Worm (Caenorhabditis elegans) whole organism, L2 larva: ENCODE measurements around the gene clec-172.

Source experiments
- C34F6.9 ChIP-seq: fragments of 150-350 bp; optimal IDR thresholded peaks from 2 replicates; lab custom pipeline; 2014; ENCODE audit warnings: missing biosample characterization, missing genetic modification characterization
- F13H6.1 ChIP-seq: sonication (generic microtip); optimal IDR thresholded peaks from 2 replicates; lab custom pipeline; 2016; ENCODE audit warnings: missing genetic modification characterization, missing compliant biosample characterization
- R02D3.7 ChIP-seq: fragments of 150-350 bp; optimal IDR thresholded peaks from 2 replicates; lab custom pipeline; 2014; ENCODE audit warnings: missing biosample characterization, missing genetic modification characterization
- ZK546.5 ChIP-seq: sonication (generic microtip); optimal IDR thresholded peaks from 2 replicates; lab custom pipeline; 2017; ENCODE audit warnings: missing biosample characterization, missing genetic modification characterization
- alr-1 ChIP-seq: fragments of 150-350 bp; optimal IDR thresholded peaks from 2 replicates; lab custom pipeline; 2014; ENCODE audit warnings: missing biosample characterization, missing genetic modification characterization
- aly-2 ChIP-seq: fragments of 150-350 bp; optimal IDR thresholded peaks from 2 replicates; lab custom pipeline; 2014; ENCODE audit warnings: missing biosample characterization, missing genetic modification characterization
- blmp-1 ChIP-seq: sonication (generic microtip); optimal IDR thresholded peaks from 2 replicates; lab custom pipeline; 2017; ENCODE audit warnings: missing genetic modification characterization, mild to moderate bottlenecking, missing compliant biosample characterization, antibody characterized with exemption, moderate library complexity; ENCODE audit not compliant: insufficient read depth
- ceh-82 ChIP-seq: fragments of 150-350 bp; optimal IDR thresholded peaks from 2 replicates; lab custom pipeline; 2014; ENCODE audit warnings: missing biosample characterization, missing genetic modification characterization
- crh-2 ChIP-seq: sonication (generic microtip); optimal IDR thresholded peaks from 2 replicates; lab custom pipeline; 2017; ENCODE audit warnings: missing biosample characterization, missing genetic modification characterization
- egl-27 ChIP-seq: sonication (generic microtip); optimal IDR thresholded peaks from 3 replicates; lab custom pipeline; 2017; ENCODE audit warnings: missing biosample characterization, missing genetic modification reagents, missing genetic modification characterization
- elt-1 ChIP-seq: fragments of 150-350 bp; optimal IDR thresholded peaks from 2 replicates; lab custom pipeline; 2014; ENCODE audit warnings: missing biosample characterization, missing genetic modification characterization
- elt-3 ChIP-seq: sonication (generic microtip); optimal IDR thresholded peaks from 2 replicates; lab custom pipeline; 2017; ENCODE audit warnings: missing biosample characterization, missing genetic modification characterization
- fos-1 ChIP-seq: fragments of 150-350 bp; optimal IDR thresholded peaks from 2 replicates; lab custom pipeline; 2014; ENCODE audit warnings: missing biosample characterization, missing genetic modification characterization
- gmeb-1 ChIP-seq: fragments of 150-350 bp; optimal IDR thresholded peaks from 2 replicates; lab custom pipeline; 2014; ENCODE audit warnings: missing biosample characterization, missing genetic modification characterization
- lin-11 ChIP-seq: fragments of 150-350 bp; sonication (generic microtip); optimal IDR thresholded peaks from 2 replicates; lab custom pipeline; 2014; ENCODE audit warnings: missing biosample characterization, missing genetic modification characterization, inconsistent platforms, mixed read lengths
- lin-39 ChIP-seq: fragments of 150-350 bp; optimal IDR thresholded peaks from 2 replicates; lab custom pipeline; 2014; ENCODE audit warnings: missing biosample characterization, missing genetic modification reagents, missing genetic modification characterization
- lsy-2 ChIP-seq, 2 experiments: fragments of 150-350 bp in 1 of 2; sonication (generic microtip) in 1 of 2; optimal IDR thresholded peaks; 2 replicates each; lab custom pipeline; 2014 to 2017; ENCODE audit warnings: missing biosample characterization in 2 of 2, missing genetic modification characterization in 2 of 2
- mab-5 ChIP-seq: fragments of 150-350 bp; optimal IDR thresholded peaks from 2 replicates; lab custom pipeline; 2014; ENCODE audit warnings: missing biosample characterization, missing genetic modification characterization
- mbf-1 ChIP-seq: sonication (generic microtip); optimal IDR thresholded peaks from 2 replicates; lab custom pipeline; 2017; ENCODE audit warnings: missing biosample characterization, missing genetic modification characterization
- nhr-10 ChIP-seq: sonication (generic microtip); optimal IDR thresholded peaks from 2 replicates; lab custom pipeline; 2017; ENCODE audit warnings: missing biosample characterization, missing genetic modification characterization
- nhr-11 ChIP-seq: fragments of 150-350 bp; optimal IDR thresholded peaks from 2 replicates; lab custom pipeline; 2014; ENCODE audit warnings: missing biosample characterization, missing genetic modification characterization
- nhr-129 ChIP-seq: fragments of 150-350 bp; optimal IDR thresholded peaks from 2 replicates; lab custom pipeline; 2014; ENCODE audit warnings: missing biosample characterization, missing genetic modification characterization
- nhr-21 ChIP-seq: fragments of 150-350 bp; optimal IDR thresholded peaks from 2 replicates; lab custom pipeline; 2014; ENCODE audit warnings: missing biosample characterization, missing genetic modification characterization
- nhr-23 ChIP-seq: fragments of 150-350 bp; optimal IDR thresholded peaks from 2 replicates; lab custom pipeline; 2014; ENCODE audit warnings: missing biosample characterization, missing genetic modification reagents, missing genetic modification characterization
- nhr-77 ChIP-seq: fragments of 150-350 bp; optimal IDR thresholded peaks from 2 replicates; lab custom pipeline; 2014; ENCODE audit warnings: missing biosample characterization, missing genetic modification characterization
- peb-1 ChIP-seq: fragments of 150-350 bp; optimal IDR thresholded peaks from 2 replicates; lab custom pipeline; 2014; ENCODE audit warnings: missing biosample characterization, missing genetic modification characterization
- sem-4 ChIP-seq: fragments of 150-350 bp; optimal IDR thresholded peaks from 2 replicates; lab custom pipeline; 2014; ENCODE audit warnings: missing biosample characterization, missing genetic modification reagents, missing genetic modification characterization
- skn-1 ChIP-seq: sonication (generic microtip); optimal IDR thresholded peaks from 2 replicates; lab custom pipeline; 2017; ENCODE audit warnings: missing biosample characterization, missing genetic modification characterization
- sma-3 ChIP-seq: sonication (generic microtip); optimal IDR thresholded peaks from 2 replicates; lab custom pipeline; 2016; ENCODE audit warnings: missing genetic modification reagents, missing genetic modification characterization, missing compliant biosample characterization
- sma-9 ChIP-seq, 2 experiments: fragments of 150-350 bp in 1 of 2; sonication (generic microtip) in 1 of 2; optimal IDR thresholded peaks; 2 replicates each; lab custom pipeline; 2014 to 2016; ENCODE audit warnings: missing genetic modification characterization in 2 of 2, mild to moderate bottlenecking in 1 of 2, missing biosample characterization in 1 of 2, missing compliant biosample characterization in 1 of 2, missing genetic modification reagents in 1 of 2, moderate library complexity in 1 of 2
- snpc-4 ChIP-seq: fragments of 150-350 bp; optimal IDR thresholded peaks from 2 replicates; lab custom pipeline; 2014; ENCODE audit warnings: missing biosample characterization, missing genetic modification characterization
- unc-39 ChIP-seq: fragments of 150-350 bp; optimal IDR thresholded peaks from 2 replicates; lab custom pipeline; 2014; ENCODE audit warnings: missing biosample characterization, missing genetic modification characterization
- unc-55 ChIP-seq: fragments of 150-350 bp; sonication (generic microtip); optimal IDR thresholded peaks from 3 replicates; lab custom pipeline; 2014; ENCODE audit warnings: missing biosample characterization, missing genetic modification reagents, missing genetic modification characterization
- unc-62 ChIP-seq: fragments of 150-350 bp; optimal IDR thresholded peaks from 2 replicates; lab custom pipeline; 2014; ENCODE audit warnings: missing biosample characterization, missing genetic modification reagents, missing genetic modification characterization
- ztf-1 ChIP-seq: fragments of 200-800 bp; sonication (Bioruptor generic); conservative IDR thresholded peaks from 2 replicates; pipeline ENCODE4 v1.3.6; 2022; ENCODE audit warnings: missing genetic modification characterization, missing compliant biosample characterization
- ztf-11 ChIP-seq: sonication (generic microtip); optimal IDR thresholded peaks from 2 replicates; lab custom pipeline; 2017; ENCODE audit warnings: missing biosample characterization, missing genetic modification characterization
- ztf-4 ChIP-seq: fragments of 150-350 bp; optimal IDR thresholded peaks from 2 replicates; lab custom pipeline; 2014; ENCODE audit warnings: missing biosample characterization, missing genetic modification characterization

Gene clec-172

DNA sequence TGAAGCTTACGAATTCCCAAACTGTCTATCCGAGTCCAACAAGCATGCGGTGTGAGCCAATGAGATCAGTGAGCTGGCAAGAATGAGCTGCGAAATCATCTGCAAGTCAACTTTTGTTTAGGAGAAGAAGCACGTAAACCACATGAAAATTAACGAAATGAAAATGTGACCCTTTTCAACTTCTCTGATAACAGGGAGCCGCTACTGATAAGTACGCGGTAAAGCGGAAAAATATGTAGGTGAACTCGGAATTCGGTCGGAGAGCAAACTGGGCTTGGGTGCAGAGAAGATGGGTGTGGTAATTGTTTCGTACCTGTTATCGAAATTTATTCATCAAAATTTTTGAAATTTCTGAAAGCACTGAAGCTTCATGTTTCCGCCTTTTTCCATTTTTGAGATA, at the start of gene clec-172:
clec-172 (minus strand) TSS at position 101 of the 400 bp plus-strand sequence.
- no peak for TF ChIP-seq mbf-1 (tag; lab: Kevin White, UChicago)
- no peak for TF ChIP-seq ceh-82 (tag; lab: Kevin White, UChicago)
- no peak for TF ChIP-seq nhr-77 (tag; lab: Kevin White, UChicago)
- TF ChIP-seq elt-1 (tag; lab: Kevin White, UChicago), result no peak
- TF ChIP-seq alr-1 (tag; lab: Kevin White, UChicago), result no peak
- peak; percentile 1 for TF ChIP-seq fos-1 (tag; lab: Kevin White, UChicago)
- TF ChIP-seq, all 48 proteins: peak for 1

DNA sequence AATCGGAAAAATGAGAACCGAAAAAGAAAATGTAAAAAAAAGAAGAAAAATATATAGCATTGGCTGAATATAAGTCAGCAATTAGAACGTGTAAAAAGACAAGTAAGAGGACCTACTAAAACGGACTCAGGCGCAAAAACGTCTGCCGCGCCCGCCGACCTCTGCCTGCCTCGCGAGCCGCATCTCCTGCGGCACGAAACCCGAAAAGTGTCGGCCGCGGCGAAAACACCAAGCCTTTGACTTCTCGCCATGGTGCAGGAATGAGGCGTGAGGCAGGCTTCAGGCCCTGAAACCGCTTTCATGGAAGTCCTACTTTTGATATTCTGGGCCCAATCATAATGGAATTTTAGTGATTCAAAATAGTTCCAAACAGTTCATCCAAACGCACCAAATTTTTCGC, 49.3 kb upstream of the clec-172 start:
- no peak for TF ChIP-seq nhr-10 (tag; lab: Kevin White, UChicago)
- TF ChIP-seq aly-2, result no peak
- no peak for TF ChIP-seq unc-55 (GFP tag; lab: Kevin White, UChicago)
- TF ChIP-seq fos-1 (tag; lab: Kevin White, UChicago), result no peak
- no peak for TF ChIP-seq nhr-21
- no peak for TF ChIP-seq crh-2
- TF ChIP-seq sem-4 (tag; lab: Kevin White, UChicago), result no peak
- no peak for TF ChIP-seq peb-1 (tag; lab: Kevin White, UChicago)
- no peak for TF ChIP-seq unc-39 (tag; lab: Kevin White, UChicago)
- no peak for TF ChIP-seq sma-3 (GFP tag; lab: Kevin White, UChicago)
- TF ChIP-seq lin-39, result no peak
- TF ChIP-seq C34F6.9 (tag; lab: Kevin White, UChicago), result no peak
- TF ChIP-seq elt-3 (tag; lab: Kevin White, UChicago), result no peak
- TF ChIP-seq F13H6.1 (tag; lab: Kevin White, UChicago), result no peak
- TF ChIP-seq gmeb-1 (tag; lab: Kevin White, UChicago), result no peak
- no peak for TF ChIP-seq blmp-1 (tag; lab: Kevin White, UChicago)

DNA sequence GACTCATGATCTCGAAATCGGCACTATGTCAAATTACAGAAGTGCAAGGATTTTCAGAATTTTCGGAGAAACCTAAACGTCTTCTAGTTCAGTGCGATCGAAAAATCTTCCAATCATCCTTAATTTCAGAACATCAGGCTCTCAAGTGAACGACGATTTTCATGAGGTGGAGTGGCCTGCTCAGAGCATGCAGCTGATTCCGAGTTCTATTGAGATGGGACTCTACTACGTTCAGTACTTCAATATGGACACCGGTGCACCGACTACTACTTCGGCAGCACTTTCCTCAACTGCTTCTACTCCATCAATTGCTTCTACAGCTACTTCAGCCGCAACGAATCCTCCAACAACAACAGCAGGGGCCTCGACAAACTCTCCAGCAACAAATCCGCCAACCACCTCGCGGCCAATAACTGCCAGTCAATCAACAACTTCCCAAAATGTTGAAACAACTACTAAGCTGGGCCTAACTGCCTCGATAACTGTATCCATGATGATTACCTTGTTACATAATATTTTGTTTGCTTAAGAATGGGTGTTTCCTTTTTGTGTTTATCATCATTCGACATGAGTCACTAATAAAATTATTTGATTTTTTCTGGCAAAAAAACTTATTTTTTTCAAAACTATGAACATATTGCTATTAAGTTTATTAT, 47.2 kb upstream of the clec-172 start, which contains the start of gene Y41D4B.15:
Y41D4B.15 (plus strand) TSS at position 606 of the 656 bp plus-strand sequence.
- TF ChIP-seq peb-1 (tag; lab: Kevin White, UChicago) (no peak), lsy-2 (tag; optimal IDR thresholded peaks at IDR 0.05; lab: Kevin White, UChicago) (no peak), egl-27 (no peak), lin-39 (no peak), ztf-11 (tag; lab: Kevin White, UChicago) (no peak), gmeb-1 (tag; lab: Kevin White, UChicago) (no peak), nhr-23 (no peak), unc-62 (GFP tag; lab: Kevin White, UChicago) (no peak), lin-11 (tag; lab: Kevin White, UChicago) (no peak), sma-9 (GFP tag; optimal IDR thresholded peaks at IDR 0.05; lab: Kevin White, UChicago) (no peak), sma-9 (tag; optimal IDR thresholded peaks at IDR 0.05; lab: Kevin White, UChicago) (no peak), skn-1 (tag; lab: Kevin White, UChicago) (no peak), nhr-129 (tag; lab: Kevin White, UChicago) (no peak), mab-5 (tag; lab: Kevin White, UChicago) (no peak), sem-4 (tag; lab: Kevin White, UChicago) (no peak), elt-3 (tag; lab: Kevin White, UChicago) (no peak), crh-2 (no peak)
- TF ChIP-seq, all 48 proteins: peak for 0

DNA sequence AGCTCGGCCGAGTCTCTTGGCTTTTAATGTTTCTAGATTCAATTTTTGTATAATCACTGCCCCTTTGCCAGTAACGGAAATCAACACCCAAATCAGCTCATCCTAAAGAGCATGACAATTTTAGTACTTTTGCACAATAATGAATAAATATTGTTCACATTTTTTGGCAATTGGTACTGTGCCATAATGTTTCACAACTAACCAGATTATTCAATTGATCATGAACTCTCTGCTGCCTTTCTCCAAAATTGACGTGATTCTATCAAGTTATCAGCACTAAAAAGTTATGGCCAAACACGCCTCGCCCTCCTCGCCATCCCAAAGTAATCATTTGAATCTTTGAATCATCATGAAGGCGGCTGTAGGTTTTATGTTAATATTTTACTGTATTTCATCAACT, 45.5 kb upstream of the clec-172 start, which contains the start of gene hpo-6:
hpo-6 (plus strand) TSS at position 301 of the 400 bp plus-strand sequence.
- TF ChIP-seq aly-2, result no peak
- peak; percentile 20 for TF ChIP-seq fos-1 (tag; lab: Kevin White, UChicago)
- no peak for TF ChIP-seq sma-9 (GFP tag; optimal IDR thresholded peaks at IDR 0.05; lab: Kevin White, UChicago)
- no peak for TF ChIP-seq sma-9 (tag; optimal IDR thresholded peaks at IDR 0.05; lab: Kevin White, UChicago)
- no peak for TF ChIP-seq elt-1 (tag; lab: Kevin White, UChicago)
- TF ChIP-seq ZK546.5, result no peak
- TF ChIP-seq R02D3.7 (tag; lab: Kevin White, UChicago), result no peak

DNA sequence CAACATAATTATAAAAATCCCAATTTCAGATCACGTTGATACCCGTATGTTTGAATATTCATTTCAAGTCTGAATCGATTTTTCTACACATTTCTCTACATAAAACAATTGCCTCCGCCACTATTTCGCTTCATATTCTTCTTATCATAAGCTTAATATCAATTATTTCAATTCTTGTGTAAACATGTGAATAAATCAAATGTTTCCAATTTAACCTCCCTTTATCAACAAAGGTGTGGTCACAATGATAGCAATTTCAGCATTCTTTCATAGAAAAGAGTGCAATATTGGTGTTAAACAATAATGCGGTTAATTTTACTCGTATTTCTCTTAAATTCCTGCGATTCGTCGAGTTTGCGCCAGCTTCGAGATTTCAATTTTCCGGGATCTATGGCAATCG, 43.5 kb upstream of the clec-172 start, which contains the start of gene Y41D4B.17:
Y41D4B.17 (plus strand) TSS at position 174 of the 400 bp plus-strand sequence.
- TF ChIP-seq gmeb-1 (tag; lab: Kevin White, UChicago) (no peak), skn-1 (tag; lab: Kevin White, UChicago) (no peak), ztf-4 (tag; lab: Kevin White, UChicago) (no peak), nhr-11 (tag; lab: Kevin White, UChicago) (no peak), unc-55 (GFP tag; lab: Kevin White, UChicago) (no peak), peb-1 (tag; lab: Kevin White, UChicago) (no peak), snpc-4 (tag; lab: Kevin White, UChicago) (no peak), ztf-11 (tag; lab: Kevin White, UChicago) (no peak), nhr-129 (tag; lab: Kevin White, UChicago) (no peak), sma-9 (GFP tag; optimal IDR thresholded peaks at IDR 0.05; lab: Kevin White, UChicago) (peak; percentile 6), sma-9 (tag; optimal IDR thresholded peaks at IDR 0.05; lab: Kevin White, UChicago) (no peak), ztf-1 (no peak), fos-1 (tag; lab: Kevin White, UChicago) (peak; percentile 82), nhr-10 (tag; lab: Kevin White, UChicago) (no peak), mbf-1 (tag; lab: Kevin White, UChicago) (no peak), mab-5 (tag; lab: Kevin White, UChicago) (no peak), aly-2 (no peak)
